Fruit fly (Drosophila melanogaster) whole organism, embryonic: Measurements from ENCODE around the gene CG17839.

Experiments
- ATbp ChIP-seq: fragments of 200-800 bp; sonication (Bioruptor generic); optimal IDR thresholded peaks from 2 replicates; lab custom pipeline; 2017; ENCODE audit warnings: missing biosample characterization, mild to moderate bottlenecking, missing genetic modification characterization, missing genetic modification reagents
- BtbVII ChIP-seq: fragments of 200-800 bp; sonication (Bioruptor generic); optimal IDR thresholded peaks from 3 replicates; lab custom pipeline; 2017; ENCODE audit warnings: missing biosample characterization, mild to moderate bottlenecking, missing genetic modification characterization
- CG10147 ChIP-seq: fragments of 200-800 bp; sonication (Bioruptor generic); optimal IDR thresholded peaks from 2 replicates; lab custom pipeline; 2019; ENCODE audit warnings: missing biosample characterization, mild to moderate bottlenecking, missing genetic modification characterization, moderate library complexity
- CG10274 ChIP-seq: fragments of 200-800 bp; sonication (Bioruptor generic); optimal IDR thresholded peaks from 3 replicates; lab custom pipeline; 2017; ENCODE audit warnings: missing biosample characterization, mild to moderate bottlenecking, missing genetic modification characterization
- CG10431 ChIP-seq: fragments of 200-800 bp; sonication (Bioruptor generic); optimal IDR thresholded peaks from 3 replicates; lab custom pipeline; 2018; ENCODE audit warnings: missing biosample characterization, mild to moderate bottlenecking, missing genetic modification characterization
- CG10654 ChIP-seq: fragments of 200-800 bp; sonication (Bioruptor generic); optimal IDR thresholded peaks from 2 replicates; lab custom pipeline; 2016; ENCODE audit warnings: missing biosample characterization, missing genetic modification characterization
- CG10979 ChIP-seq: fragments of 200-800 bp; sonication (Bioruptor generic); optimal IDR thresholded peaks from 2 replicates; lab custom pipeline; 2018; ENCODE audit warnings: missing biosample characterization, mild to moderate bottlenecking, missing genetic modification characterization, moderate library complexity
- CG12769 ChIP-seq: fragments of 200-800 bp; sonication (Bioruptor generic); optimal IDR thresholded peaks from 2 replicates; lab custom pipeline; 2019; ENCODE audit warnings: missing biosample characterization, mild to moderate bottlenecking, missing genetic modification characterization, moderate library complexity
- CG13894 ChIP-seq: fragments of 200-800 bp; sonication (Bioruptor generic); optimal IDR thresholded peaks from 3 replicates; lab custom pipeline; 2018; ENCODE audit warnings: missing biosample characterization, mild to moderate bottlenecking, missing genetic modification characterization, moderate library complexity
- CG14014 ChIP-seq: fragments of 200-800 bp; sonication (Bioruptor generic); IDR thresholded peaks from 2 replicates; pipeline ENCODE4 v1.3.6; 2022; ENCODE audit warnings: missing biosample characterization, missing genetic modification characterization
- CG17385 ChIP-seq: fragments of 200-800 bp; sonication (Bioruptor generic); optimal IDR thresholded peaks from 3 replicates; lab custom pipeline; 2018; ENCODE audit warnings: missing biosample characterization, mild to moderate bottlenecking, missing genetic modification characterization
- CG17912 ChIP-seq: fragments of 200-800 bp; sonication (Bioruptor generic); optimal IDR thresholded peaks from 2 replicates; lab custom pipeline; 2018; ENCODE audit warnings: missing biosample characterization, mild to moderate bottlenecking, missing genetic modification characterization
- CG2120 ChIP-seq: fragments of 200-800 bp; sonication (Bioruptor generic); optimal IDR thresholded peaks from 3 replicates; lab custom pipeline; 2016; ENCODE audit warnings: missing biosample characterization, missing genetic modification characterization
- CG2712 ChIP-seq: fragments of 200-800 bp; optimal IDR thresholded peaks from 3 replicates; lab custom pipeline; 2019; ENCODE audit warnings: missing biosample characterization, mild to moderate bottlenecking, missing genetic modification characterization, moderate library complexity
- CG31224 ChIP-seq: fragments of 200-800 bp; sonication (Bioruptor generic); IDR thresholded peaks from 2 replicates; pipeline ENCODE4 v1.3.6; 2022; ENCODE audit warnings: missing biosample characterization, missing genetic modification characterization
- CG33557 ChIP-seq: fragments of 200-800 bp; sonication (Bioruptor generic); optimal IDR thresholded peaks from 2 replicates; lab custom pipeline; 2019; ENCODE audit warnings: missing biosample characterization, mild to moderate bottlenecking, missing genetic modification characterization, moderate library complexity
- CG34376 ChIP-seq: fragments of 200-800 bp; sonication (Bioruptor generic); optimal IDR thresholded peaks from 2 replicates; lab custom pipeline; 2018; ENCODE audit warnings: missing biosample characterization, mild to moderate bottlenecking, missing genetic modification characterization
- CG4707 ChIP-seq: fragments of 200-800 bp; sonication (Bioruptor generic); optimal IDR thresholded peaks from 2 replicates; lab custom pipeline; 2018; ENCODE audit warnings: missing biosample characterization, mild to moderate bottlenecking, missing genetic modification characterization, moderate library complexity
- CG4820 ChIP-seq: fragments of 200-800 bp; sonication (Bioruptor generic); optimal IDR thresholded peaks from 3 replicates; lab custom pipeline; 2016; ENCODE audit warnings: missing biosample characterization, missing genetic modification characterization
- CG5180 ChIP-seq: fragments of 200-800 bp; sonication (Bioruptor generic); optimal IDR thresholded peaks from 3 replicates; lab custom pipeline; 2017; ENCODE audit warnings: missing biosample characterization, missing genetic modification characterization, mild to moderate bottlenecking, moderate library complexity, missing genetic modification reagents
- CG7372 ChIP-seq: fragments of 200-800 bp; sonication (Bioruptor generic); IDR thresholded peaks from 2 replicates; pipeline ENCODE4 v1.3.6; 2022; ENCODE audit warnings: missing biosample characterization, missing genetic modification characterization
- CG8765 ChIP-seq: fragments of 200-800 bp; sonication (Bioruptor generic); IDR thresholded peaks from 2 replicates; pipeline ENCODE4 v1.3.6; 2022; ENCODE audit warnings: missing biosample characterization, missing genetic modification characterization
- Dll ChIP-seq: fragments of 200-800 bp; sonication (Bioruptor generic); IDR thresholded peaks from 4 replicates; pipeline ENCODE4 v1.3.6; 2022; ENCODE audit warnings: missing biosample characterization, missing genetic modification characterization; ENCODE audit not compliant: partially characterized antibody
- ERR ChIP-seq: fragments of 200-800 bp; sonication (Bioruptor generic); optimal IDR thresholded peaks from 2 replicates; lab custom pipeline; 2016; ENCODE audit warnings: missing biosample characterization, missing genetic modification characterization
- Ets97D ChIP-seq: fragments of 200-800 bp; sonication (Bioruptor generic); optimal IDR thresholded peaks from 3 replicates; lab custom pipeline; 2016; ENCODE audit warnings: missing biosample characterization, missing genetic modification characterization
- Lhr ChIP-seq: fragments of 200-800 bp; sonication (Bioruptor generic); optimal IDR thresholded peaks from 3 replicates; lab custom pipeline; 2017; ENCODE audit warnings: mild to moderate bottlenecking, missing biosample characterization, missing genetic modification reagents, missing genetic modification characterization
- MESR4 ChIP-seq: fragments of 200-800 bp; sonication (Bioruptor generic); optimal IDR thresholded peaks from 2 replicates; lab custom pipeline; 2018; ENCODE audit warnings: missing biosample characterization, mild to moderate bottlenecking, missing genetic modification characterization, moderate library complexity
- Neu2 ChIP-seq: fragments of 200-800 bp; sonication (Bioruptor generic); optimal IDR thresholded peaks from 3 replicates; lab custom pipeline; 2016; ENCODE audit warnings: missing biosample characterization, missing genetic modification characterization, borderline replicate concordance
- Pdp1 ChIP-seq, 2 experiments: fragments of 200-800 bp; sonication (Bioruptor generic); optimal IDR thresholded peaks; 3 replicates each; lab custom pipeline; 2016; ENCODE audit warnings: missing biosample characterization in 2 of 2, missing genetic modification characterization in 2 of 2, mild to moderate bottlenecking in 1 of 2, moderate library complexity in 1 of 2
- Ravus ChIP-seq: fragments of 200-800 bp; sonication (Bioruptor generic); IDR thresholded peaks from 2 replicates; pipeline ENCODE4 v1.3.6; 2022; ENCODE audit warnings: missing biosample characterization, missing genetic modification characterization
- Sry-δ ChIP-seq: fragments of 200-800 bp; sonication (Bioruptor generic); optimal IDR thresholded peaks from 2 replicates; lab custom pipeline; 2016; ENCODE audit warnings: missing biosample characterization, missing genetic modification characterization
- bab2 ChIP-seq: fragments of 200-800 bp; sonication (Bioruptor generic); optimal IDR thresholded peaks from 2 replicates; lab custom pipeline; 2016; ENCODE audit warnings: missing biosample characterization, missing genetic modification characterization
- bbx ChIP-seq: fragments of 200-800 bp; sonication (Bioruptor generic); IDR thresholded peaks from 2 replicates; pipeline ENCODE4 v1.3.6; 2022; ENCODE audit warnings: missing biosample characterization, missing genetic modification characterization; ENCODE audit not compliant: partially characterized antibody
- dati ChIP-seq: fragments of 200-800 bp; sonication (Bioruptor generic); IDR thresholded peaks from 2 replicates; pipeline ENCODE4 v1.3.6; 2022; ENCODE audit warnings: missing biosample characterization, missing genetic modification characterization
- gcm ChIP-seq: fragments of 200-800 bp; sonication (Bioruptor generic); optimal IDR thresholded peaks from 2 replicates; lab custom pipeline; 2019; ENCODE audit warnings: missing biosample characterization, mild to moderate bottlenecking, missing genetic modification characterization, moderate library complexity
- gcm2 ChIP-seq: fragments of 200-800 bp; sonication (Bioruptor generic); optimal IDR thresholded peaks from 2 replicates; lab custom pipeline; 2016; ENCODE audit warnings: missing biosample characterization, missing genetic modification characterization
- ind ChIP-seq: fragments of 200-800 bp; sonication (Bioruptor generic); optimal IDR thresholded peaks from 3 replicates; lab custom pipeline; 2016; ENCODE audit warnings: missing biosample characterization, missing genetic modification characterization
- kay ChIP-seq: fragments of 200-800 bp; sonication (Bioruptor generic); optimal IDR thresholded peaks from 2 replicates; lab custom pipeline; 2016; ENCODE audit warnings: missing biosample characterization, missing genetic modification characterization
- ken ChIP-seq: fragments of 200-800 bp; sonication (Bioruptor generic); IDR thresholded peaks from 3 replicates; pipeline ENCODE4 v1.3.6; 2022; ENCODE audit warnings: missing biosample characterization, missing genetic modification characterization
- knrl ChIP-seq: fragments of 200-800 bp; sonication (Bioruptor generic); IDR thresholded peaks from 3 replicates; pipeline ENCODE4 v1.3.6; 2022; ENCODE audit warnings: missing biosample characterization, missing genetic modification characterization; ENCODE audit not compliant: partially characterized antibody
- lbe ChIP-seq: fragments of 200-800 bp; sonication (Bioruptor generic); optimal IDR thresholded peaks from 2 replicates; lab custom pipeline; 2016; ENCODE audit warnings: missing biosample characterization, mild to moderate bottlenecking, missing genetic modification characterization
- repo ChIP-seq: fragments of 200-800 bp; sonication (Bioruptor generic); optimal IDR thresholded peaks from 2 replicates; lab custom pipeline; 2016; ENCODE audit warnings: missing biosample characterization, missing genetic modification characterization
- salm ChIP-seq: fragments of 200-800 bp; sonication (Bioruptor generic); optimal IDR thresholded peaks from 2 replicates; lab custom pipeline; 2018; ENCODE audit warnings: missing biosample characterization, mild to moderate bottlenecking, missing genetic modification characterization
- seq ChIP-seq: fragments of 200-800 bp; sonication (Bioruptor generic); IDR thresholded peaks from 2 replicates; pipeline ENCODE4 v1.3.6; 2022; ENCODE audit warnings: missing biosample characterization, missing genetic modification characterization
- sqz ChIP-seq: fragments of 200-800 bp; sonication (Bioruptor generic); optimal IDR thresholded peaks from 3 replicates; lab custom pipeline; 2018; ENCODE audit warnings: missing biosample characterization, mild to moderate bottlenecking, missing genetic modification characterization
- wek ChIP-seq: fragments of 200-800 bp; sonication (Bioruptor generic); optimal IDR thresholded peaks from 3 replicates; lab custom pipeline; 2018; ENCODE audit warnings: missing biosample characterization, mild to moderate bottlenecking, missing genetic modification characterization, moderate library complexity
- zen ChIP-seq: fragments of 200-800 bp; sonication (Bioruptor generic); optimal IDR thresholded peaks from 3 replicates; lab custom pipeline; 2018; ENCODE audit warnings: missing biosample characterization, mild to moderate bottlenecking, missing genetic modification characterization, moderate library complexity

CG17839 gene

dm6 chr3L:14757464-14758384 lies 47.2 kb upstream of the CG17839 start, which contains the start of gene CG42507 (continued):
- peak; percentile 62 for TF ChIP-seq gcm (GFP tag; lab: Kevin White, UChicago)
- TF ChIP-seq lbe (GFP tag; lab: Kevin White, UChicago) = peak; percentile 66
- TF ChIP-seq CG10654 (GFP tag; lab: Kevin White, UChicago) = no peak
- TF ChIP-seq Pdp1 (GFP tag; optimal IDR thresholded peaks at IDR 0.05; lab: Kevin White, UChicago) = peak in 1 of 2 experiments; percentile 90
- TF ChIP-seq wek (GFP tag; lab: Kevin White, UChicago) = peak; percentile 55
- TF ChIP-seq CG4820 = no peak
- no peak for TF ChIP-seq ERR
- no peak for TF ChIP-seq kay (GFP tag; lab: Kevin White, UChicago)
- no peak for TF ChIP-seq salm
- peak; percentile 47 for TF ChIP-seq CG17385 (GFP tag; lab: Kevin White, UChicago)
- TF ChIP-seq CG31224 (GFP tag; lab: Robert Waterston, UW) = peak; percentile 41; the same call in 1 of the 2 replicates
- peak; percentile 22 for TF ChIP-seq zen
- no peak for TF ChIP-seq ind (GFP tag; lab: Kevin White, UChicago)
- no peak for TF ChIP-seq CG10274 (GFP tag; lab: Kevin White, UChicago)
- no peak for TF ChIP-seq CG10979 (tag; lab: Kevin White, UChicago)
- TF ChIP-seq Ets97D (GFP tag; lab: Kevin White, UChicago) = no peak
- peak; percentile 58 for TF ChIP-seq Neu2 (GFP tag; lab: Kevin White, UChicago)
- peak; percentile 73 for TF ChIP-seq CG12769
- TF ChIP-seq MESR4 (GFP tag; lab: Kevin White, UChicago) = peak; percentile 3
- peak; percentile 51; the same call in 1 of the 2 replicates for TF ChIP-seq seq (GFP tag; lab: Robert Waterston, UW)
- peak; percentile 6 for TF ChIP-seq CG5180 (GFP tag; lab: Kevin White, UChicago)
- peak; percentile 33 for TF ChIP-seq ATbp (GFP tag; lab: Kevin White, UChicago)
- TF ChIP-seq CG34376 = peak; percentile 94
- TF ChIP-seq bab2 (GFP tag; lab: Kevin White, UChicago) = peak; percentile 28
- TF ChIP-seq ken = peak; percentile 18; the same call in 1 of the 3 replicates
- no peak for TF ChIP-seq CG8765 (GFP tag; lab: Robert Waterston, UW)
- 0 out of 2 replicates have a peak, but pooled peaks have one; percentile 8 for TF ChIP-seq bbx (GFP tag; lab: Robert Waterston, UW)
- no peak; the same call in 1 of the 2 replicates for TF ChIP-seq CG7372 (GFP tag; lab: Robert Waterston, UW)
- no peak for TF ChIP-seq gcm2 (GFP tag; lab: Kevin White, UChicago)
- TF ChIP-seq CG2712 (tag; lab: Kevin White, UChicago) = no peak
- TF ChIP-seq CG4707 = peak; percentile 46
- TF ChIP-seq sqz (GFP tag; lab: Kevin White, UChicago) = peak; percentile 51
- TF ChIP-seq CG17912 (GFP tag; lab: Kevin White, UChicago) = peak; percentile 61
- TF ChIP-seq repo (GFP tag; lab: Kevin White, UChicago) = no peak
- peak; percentile 79 for TF ChIP-seq CG13894
- TF ChIP-seq Sry-δ (GFP tag; lab: Kevin White, UChicago) = no peak
- peak; percentile 54; the same call in 1 of the 2 replicates for TF ChIP-seq CG14014 (GFP tag; lab: Robert Waterston, UW)
- TF ChIP-seq dati (GFP tag; lab: Robert Waterston, UW) = no peak
- TF ChIP-seq CG10147 = peak; percentile 24
- TF ChIP-seq knrl (GFP tag; lab: Robert Waterston, UW) = no peak
- TF ChIP-seq Dll (GFP tag; lab: Robert Waterston, UW) = 0 out of 4 replicates have a peak, but pooled peaks have one; percentile 26
- no peak for TF ChIP-seq Lhr (GFP tag; lab: Kevin White, UChicago)
- TF ChIP-seq BtbVII = peak; percentile 63
- TF ChIP-seq CG33557 (GFP tag; lab: Kevin White, UChicago) = peak; percentile 63
- peak; percentile 84 for TF ChIP-seq CG10431 (GFP tag; lab: Kevin White, UChicago)
- no peak for TF ChIP-seq Ravus (GFP tag; lab: Robert Waterston, UW)
- peak; percentile 37 for TF ChIP-seq CG2120 (GFP tag; lab: Kevin White, UChicago)
